Fruit fly (Drosophila melanogaster) whole organism, wandering third instar larva: Measurements from ENCODE around the gene CG10804.

Source experiments
- CrebA ChIP-seq: fragments of 200-800 bp; sonication (Bioruptor generic); optimal IDR thresholded peaks from 2 replicates; lab custom pipeline; 2016; ENCODE audit warnings: missing biosample characterization, mild to moderate bottlenecking, missing genetic modification characterization, borderline replicate concordance
- Dfd ChIP-seq: fragments of >200 bp; optimal IDR thresholded peaks from 2 replicates; lab custom pipeline; 2017; ENCODE audit warnings: missing biosample characterization, missing genetic modification characterization
- Hnf4 ChIP-seq: fragments of 200-800 bp; sonication (Bioruptor generic); optimal IDR thresholded peaks from 2 replicates; lab custom pipeline; 2016; ENCODE audit warnings: missing biosample characterization, mild to moderate bottlenecking, missing genetic modification characterization
- Hr78 ChIP-seq: fragments of >200 bp; optimal IDR thresholded peaks from 2 replicates; lab custom pipeline; 2017; ENCODE audit warnings: missing biosample characterization, missing genetic modification characterization
- Hr83 ChIP-seq: fragments of 200-300 bp; sonication (Bioruptor generic); optimal IDR thresholded peaks from 2 replicates; lab custom pipeline; 2016; ENCODE audit warnings: missing biosample characterization, mild to moderate bottlenecking, missing genetic modification characterization, moderate library complexity; ENCODE audit not compliant: poor library complexity, severe bottlenecking
- Myc ChIP-seq: fragments of >200 bp; optimal IDR thresholded peaks from 2 replicates; lab custom pipeline; 2017
- N ChIP-seq: fragments of >200 bp; optimal IDR thresholded peaks from 2 replicates; lab custom pipeline; 2018; ENCODE audit warnings: missing biosample characterization, missing external identifiers, missing genetic modification characterization
- OdsH ChIP-seq: fragments of 200-800 bp; sonication (Bioruptor generic); optimal IDR thresholded peaks from 2 replicates; lab custom pipeline; 2016; ENCODE audit warnings: missing biosample characterization, mild to moderate bottlenecking, missing genetic modification characterization
- h ChIP-seq: fragments of 200-800 bp; sonication (Bioruptor generic); optimal IDR thresholded peaks from 3 replicates; lab custom pipeline; 2016; ENCODE audit warnings: missing biosample characterization, mild to moderate bottlenecking, missing genetic modification characterization
- psq ChIP-seq: fragments of 200-800 bp; sonication (Bioruptor generic); optimal IDR thresholded peaks from 3 replicates; lab custom pipeline; 2017; ENCODE audit warnings: missing biosample characterization, mild to moderate bottlenecking, missing genetic modification characterization, moderate library complexity
- usp ChIP-seq: fragments of >200 bp; optimal IDR thresholded peaks from 2 replicates; lab custom pipeline; 2017; ENCODE audit warnings: missing biosample characterization, missing genetic modification characterization
- woc ChIP-seq: sonication (Bioruptor generic); optimal IDR thresholded peaks from 2 replicates; lab custom pipeline; 2016; ENCODE audit warnings: missing biosample characterization, mild to moderate bottlenecking, missing genetic modification characterization

DNA sequence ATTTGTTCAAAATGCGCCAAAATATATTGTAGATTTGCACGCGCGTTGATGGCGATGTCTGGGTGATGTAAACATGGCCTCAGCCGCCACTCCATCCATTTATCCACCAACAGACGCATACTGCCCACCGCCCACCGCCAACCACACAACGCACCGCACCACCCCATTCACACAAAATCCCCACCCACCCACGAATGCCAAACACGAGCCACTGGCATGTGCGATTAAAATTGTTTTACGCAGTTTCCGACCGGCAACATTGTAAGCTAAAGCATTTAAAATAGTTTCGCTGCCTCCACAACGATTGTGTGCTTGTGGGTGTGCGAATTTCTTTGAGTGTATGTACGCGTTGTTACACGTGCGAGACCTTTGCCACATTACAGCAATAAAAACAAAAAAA lies 41.6 kb downstream of the CG10804 start:
- TF ChIP-seq Dfd (no peak), woc (GFP tag; lab: Kevin White, UChicago) (no peak), Hr83 (GFP tag; lab: Kevin White, UChicago) (no peak), usp (GFP tag; lab: Kevin White, UChicago) (no peak), OdsH (GFP tag; lab: Kevin White, UChicago) (no peak), Myc (lab: Kevin White, UChicago) (no peak), psq (no peak), Hnf4 (GFP tag; lab: Kevin White, UChicago) (no peak), h (GFP tag; lab: Kevin White, UChicago) (no peak), CrebA (GFP tag; lab: Kevin White, UChicago) (no peak), N (GFP tag; lab: Kevin White, UChicago) (no peak), Hr78 (GFP tag; lab: Kevin White, UChicago) (no peak)
